1 fruit fly cellular context compared by ENCODE assay signal in the genomic region with DNA sequence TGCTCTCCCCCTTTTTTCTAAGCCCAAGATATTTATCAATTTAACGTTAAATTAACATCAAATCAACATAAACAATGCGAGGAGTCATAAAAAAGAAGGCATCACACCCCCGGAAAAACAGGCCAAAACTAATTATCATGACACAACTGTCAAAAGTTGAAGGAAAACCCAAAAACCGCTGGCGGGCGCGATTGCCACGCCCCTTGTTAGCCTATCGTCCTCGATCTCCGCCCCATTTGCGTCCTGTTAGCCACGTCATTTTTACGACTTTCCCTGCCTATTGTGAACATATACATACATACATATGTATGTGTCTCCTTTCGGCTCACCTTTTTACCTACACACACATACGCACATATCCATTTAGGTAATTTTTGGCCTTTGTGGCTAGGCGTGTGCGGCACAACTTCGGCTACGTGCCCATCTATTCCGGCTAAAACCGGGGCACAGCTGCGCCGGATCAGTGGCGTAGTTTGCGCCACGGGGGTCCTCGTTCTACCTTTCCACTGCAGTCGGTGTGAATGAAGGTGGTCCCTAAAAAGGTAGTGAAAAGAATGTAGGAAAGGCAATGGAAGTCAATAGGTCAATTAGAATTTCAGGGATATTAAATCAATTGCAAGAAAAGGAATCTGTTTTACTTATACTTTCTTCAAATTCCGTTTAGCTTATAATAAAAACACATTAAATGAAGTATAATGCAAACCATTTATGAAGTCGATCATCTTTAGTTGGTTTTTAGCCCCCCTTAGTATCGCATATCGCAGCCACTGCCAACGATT.
TF ChIP-seq lines count a peak whose summit lies in the region.

No protein-coding gene starts in this region.

TF ChIP-seq in whole organism, embryonic, 481 proteins besides CTCF, POLR2A, EP300 and RAD21 (continued from another document and continues in another):
- TF ChIP-seq nmo (GFP tag; optimal IDR thresholded peaks at IDR 0.05; lab: Kevin White, UChicago) (peak; percentile 32), CG7928 (GFP tag; optimal IDR thresholded peaks at IDR 0.05; lab: Kevin White, UChicago) (no peak), Taf1 (GFP tag; IDR thresholded peaks at IDR 0.05; lab: Robert Waterston, UW) (no peak), E2f1 (GFP tag; IDR thresholded peaks at IDR 0.05; lab: Robert Waterston, UW) (no peak), D19A (tag; optimal IDR thresholded peaks at IDR 0.05; lab: Kevin White, UChicago) (peak; percentile 61), BtbVII (GFP tag; optimal IDR thresholded peaks at IDR 0.05; lab: Kevin White, UChicago) (no peak), CG13775 (GFP tag; optimal IDR thresholded peaks at IDR 0.05; lab: Kevin White, UChicago) (peak; percentile 34), kni (GFP tag; optimal IDR thresholded peaks at IDR 0.05; lab: Kevin White, UChicago) (peak; percentile 93), dm (GFP tag; optimal IDR thresholded peaks at IDR 0.05; lab: Kevin White, UChicago) (no peak), PHDP (tag; optimal IDR thresholded peaks at IDR 0.05; lab: Kevin White, UChicago) (peak; percentile 39), wdn (GFP tag; IDR thresholded peaks at IDR 0.05; lab: Robert Waterston, UW) (no peak), CG15479 (GFP tag; optimal IDR thresholded peaks at IDR 0.05; lab: Kevin White, UChicago) (peak; percentile 85), psq (GFP tag; optimal IDR thresholded peaks at IDR 0.05; lab: Kevin White, UChicago) (no peak), Blimp-1 (GFP tag; optimal IDR thresholded peaks at IDR 0.05; lab: Kevin White, UChicago) (peak; percentile 37), CG31388 (GFP tag; optimal IDR thresholded peaks at IDR 0.05; lab: Kevin White, UChicago) (no peak), MESR4 (GFP tag; optimal IDR thresholded peaks at IDR 0.05; lab: Kevin White, UChicago) (no peak), kah (GFP tag; optimal IDR thresholded peaks at IDR 0.05; lab: Kevin White, UChicago) (no peak), Dfd (GFP tag; optimal IDR thresholded peaks at IDR 0.05; lab: Kevin White, UChicago) (no peak), CG10274 (GFP tag; optimal IDR thresholded peaks at IDR 0.05; lab: Kevin White, UChicago) (no peak), ranshi (GFP tag; IDR thresholded peaks at IDR 0.05; lab: Robert Waterston, UW) (no peak; the same call in 1 of the 2 replicates), fu2 (GFP tag; optimal IDR thresholded peaks at IDR 0.05; lab: Kevin White, UChicago) (peak; percentile 11), CG12769 (tag; optimal IDR thresholded peaks at IDR 0.05; lab: Kevin White, UChicago) (peak; percentile 2), Awh (GFP tag; IDR thresholded peaks at IDR 0.05; lab: Robert Waterston, UW) (no peak), Hr3 (GFP tag; optimal IDR thresholded peaks at IDR 0.05; lab: Kevin White, UChicago) (peak; percentile 45), CG17568 (GFP tag; optimal IDR thresholded peaks at IDR 0.05; lab: Kevin White, UChicago) (no peak), fd102C (GFP tag; optimal IDR thresholded peaks at IDR 0.05; lab: Kevin White, UChicago) (no peak), CG10431 (GFP tag; optimal IDR thresholded peaks at IDR 0.05; lab: Kevin White, UChicago) (no peak), prd (optimal IDR thresholded peaks at IDR 0.05; lab: Kevin White, UChicago) (no peak), prd (GFP tag; IDR thresholded peaks at IDR 0.05; lab: Robert Waterston, UW) (peak; percentile 56; the same call in 2 of the 3 replicates), ato (GFP tag; IDR thresholded peaks at IDR 0.05; lab: Robert Waterston, UW; ENCODE audit: partially characterized antibody) (no peak), Ssrp (tag; optimal IDR thresholded peaks at IDR 0.05; lab: Kevin White, UChicago) (peak; percentile 43), cg (GFP tag; optimal IDR thresholded peaks at IDR 0.05; lab: Kevin White, UChicago) (peak; percentile 60), CG8765 (GFP tag; IDR thresholded peaks at IDR 0.05; lab: Robert Waterston, UW) (no peak), CG31224 (GFP tag; IDR thresholded peaks at IDR 0.05; lab: Robert Waterston, UW) (no peak), CG6854 (GFP tag; optimal IDR thresholded peaks at IDR 0.05; lab: Kevin White, UChicago) (no peak), Nf-YB (GFP tag; optimal IDR thresholded peaks at IDR 0.05; lab: Kevin White, UChicago) (no peak), jigr1 (GFP tag; IDR thresholded peaks at IDR 0.05; lab: Robert Waterston, UW) (no peak), en (GFP tag; optimal IDR thresholded peaks at IDR 0.05; lab: Kevin White, UChicago) (no peak), Lpt (GFP tag; optimal IDR thresholded peaks at IDR 0.05; lab: Kevin White, UChicago) (no peak), CG3065 (GFP tag; optimal IDR thresholded peaks at IDR 0.05; lab: Kevin White, UChicago) (peak; percentile 72), odd (GFP tag; optimal IDR thresholded peaks at IDR 0.05; lab: Kevin White, UChicago) (peak; percentile 43), fd64A (GFP tag; optimal IDR thresholded peaks at IDR 0.05; lab: Kevin White, UChicago) (no peak), Doc3 (GFP tag; IDR thresholded peaks at IDR 0.05; lab: Robert Waterston, UW; ENCODE audit: partially characterized antibody) (no peak), Nf-YA (GFP tag; IDR thresholded peaks at IDR 0.05; lab: Robert Waterston, UW) (no peak), esg (GFP tag; conservative IDR thresholded peaks at IDR 0.05; lab: Robert Waterston, UW) (0 out of 2 replicates have a peak, but pooled peaks have one; percentile 30), CG16815 (GFP tag; optimal IDR thresholded peaks at IDR 0.05; lab: Kevin White, UChicago) (peak; percentile 45), CG34224 (GFP tag; IDR thresholded peaks at IDR 0.05; lab: Robert Waterston, UW; ENCODE audit: partially characterized antibody) (no peak), Pdp1 (GFP tag; optimal IDR thresholded peaks at IDR 0.05; lab: Kevin White, UChicago) (peak; percentile 28 to 44), NFAT (GFP tag; IDR thresholded peaks at IDR 0.05; lab: Robert Waterston, UW) (no peak), phol (tag; optimal IDR thresholded peaks at IDR 0.05; lab: Kevin White, UChicago) (peak; percentile 70), CG34422 (GFP tag; IDR thresholded peaks at IDR 0.05; lab: Robert Waterston, UW) (0 out of 3 replicates have a peak, but pooled peaks have one; percentile 20), eyg (GFP tag; optimal IDR thresholded peaks at IDR 0.05; lab: Kevin White, UChicago) (no peak), CG32772 (GFP tag; IDR thresholded peaks at IDR 0.05; lab: Robert Waterston, UW) (no peak), CG18764 (GFP tag; optimal IDR thresholded peaks at IDR 0.05; lab: Kevin White, UChicago) (peak; percentile 4), Dip3 (GFP tag; optimal IDR thresholded peaks at IDR 0.05; lab: Kevin White, UChicago) (no peak), H15 (GFP tag; IDR thresholded peaks at IDR 0.05; lab: Robert Waterston, UW) (0 out of 3 replicates have a peak, but pooled peaks have one; percentile 9), her (GFP tag; optimal IDR thresholded peaks at IDR 0.05; lab: Kevin White, UChicago) (no peak), CG16863 (GFP tag; optimal IDR thresholded peaks at IDR 0.05; lab: Kevin White, UChicago) (peak; percentile 51), Hr39 (optimal IDR thresholded peaks at IDR 0.05; lab: Kevin White, UChicago) (no peak), ken (GFP tag; IDR thresholded peaks at IDR 0.05; lab: Robert Waterston, UW) (no peak), fru (optimal IDR thresholded peaks at IDR 0.05; lab: Kevin White, UChicago) (no peak), CG1602 (GFP tag; optimal IDR thresholded peaks at IDR 0.05; lab: Kevin White, UChicago) (no peak), CoRest (tag; optimal IDR thresholded peaks at IDR 0.05; lab: Kevin White, UChicago) (peak; percentile 65), chm (GFP tag; IDR thresholded peaks at IDR 0.05; lab: Robert Waterston, UW) (no peak), abd-A (tag; optimal IDR thresholded peaks at IDR 0.05; lab: Kevin White, UChicago) (no peak), CG9727 (GFP tag; optimal IDR thresholded peaks at IDR 0.05; lab: Kevin White, UChicago) (peak; percentile 23), tll (GFP tag; optimal IDR thresholded peaks at IDR 0.05; lab: Kevin White, UChicago) (peak in 1 of 2 experiments; percentile 88), Side (GFP tag; optimal IDR thresholded peaks at IDR 0.05; lab: Kevin White, UChicago) (peak; percentile 14), CG15696 (tag; optimal IDR thresholded peaks at IDR 0.05; lab: Kevin White, UChicago) (peak; percentile 54), CG13424 (tag; optimal IDR thresholded peaks at IDR 0.05; lab: Kevin White, UChicago) (peak; percentile 58), CrebB (tag; optimal IDR thresholded peaks at IDR 0.05; lab: Kevin White, UChicago) (no peak), vfl (GFP tag; optimal IDR thresholded peaks at IDR 0.05; lab: Kevin White, UChicago) (peak; percentile 17), CG9817 (tag; optimal IDR thresholded peaks at IDR 0.05; lab: Kevin White, UChicago) (no peak), Sry-β (GFP tag; optimal IDR thresholded peaks at IDR 0.05; lab: Kevin White, UChicago) (no peak), CG15269 (tag; optimal IDR thresholded peaks at IDR 0.05; lab: Kevin White, UChicago) (peak; percentile 50), CG8089 (GFP tag; optimal IDR thresholded peaks at IDR 0.05; lab: Kevin White, UChicago) (no peak), CG2129 (GFP tag; IDR thresholded peaks at IDR 0.05; lab: Robert Waterston, UW; ENCODE audit: partially characterized antibody) (no peak), CG12299 (tag; optimal IDR thresholded peaks at IDR 0.05; lab: Kevin White, UChicago) (no peak), Trl (optimal IDR thresholded peaks at IDR 0.05; lab: Kevin White, UChicago) (no peak), Trl (GFP tag; optimal IDR thresholded peaks at IDR 0.05; lab: Kevin White, UChicago) (peak; percentile 9), gce (GFP tag; IDR thresholded peaks at IDR 0.05; lab: Robert Waterston, UW) (no peak), Rx (GFP tag; IDR thresholded peaks at IDR 0.05; lab: Robert Waterston, UW) (no peak), lilli (GFP tag; optimal IDR thresholded peaks at IDR 0.05; lab: Kevin White, UChicago) (peak; percentile 47), Dp (GFP tag; optimal IDR thresholded peaks at IDR 0.05; lab: Kevin White, UChicago) (no peak), chif (GFP tag; optimal IDR thresholded peaks at IDR 0.05; lab: Kevin White, UChicago) (peak; percentile 14 to 47), HLH3B (GFP tag; IDR thresholded peaks at IDR 0.05; lab: Robert Waterston, UW) (no peak), dmrt11E (tag; optimal IDR thresholded peaks at IDR 0.05; lab: Kevin White, UChicago) (peak; percentile 67), Stat92E (GFP tag; optimal IDR thresholded peaks at IDR 0.05; lab: Kevin White, UChicago) (no peak), HmgZ (tag; optimal IDR thresholded peaks at IDR 0.05; lab: Kevin White, UChicago) (no peak), Atf-2 (GFP tag; optimal IDR thresholded peaks at IDR 0.05; lab: Kevin White, UChicago) (no peak), sens (GFP tag; lab: Kevin White, UChicago) (peak; percentile 93), ATbp (GFP tag; optimal IDR thresholded peaks at IDR 0.05; lab: Kevin White, UChicago) (peak; percentile 15), CG31441 (GFP tag; IDR thresholded peaks at IDR 0.05; lab: Robert Waterston, UW) (peak; percentile 62), lbe (GFP tag; optimal IDR thresholded peaks at IDR 0.05; lab: Kevin White, UChicago) (no peak), bowl (GFP tag; IDR thresholded peaks at IDR 0.05; lab: Robert Waterston, UW) (no peak), ham (GFP tag; IDR thresholded peaks at IDR 0.05; lab: Robert Waterston, UW) (no peak), hb (GFP tag; IDR thresholded peaks at IDR 0.05; lab: Robert Waterston, UW; ENCODE audit: partially characterized antibody) (no peak), usp (GFP tag; optimal IDR thresholded peaks at IDR 0.05; lab: Kevin White, UChicago) (no peak), gfzf (GFP tag; optimal IDR thresholded peaks at IDR 0.05; lab: Kevin White, UChicago) (no peak), mirr (GFP tag; optimal IDR thresholded peaks at IDR 0.05; lab: Kevin White, UChicago) (no peak), Lim3 (GFP tag; IDR thresholded peaks at IDR 0.05; lab: Robert Waterston, UW) (no peak), gcm (GFP tag; optimal IDR thresholded peaks at IDR 0.05; lab: Kevin White, UChicago) (peak; percentile 24), pho (GFP tag; optimal IDR thresholded peaks at IDR 0.05; lab: Kevin White, UChicago) (no peak), pita (GFP tag; optimal IDR thresholded peaks at IDR 0.05; lab: Kevin White, UChicago) (no peak), ci (GFP tag; IDR thresholded peaks at IDR 0.05; lab: Robert Waterston, UW) (no peak), Sry-δ (GFP tag; optimal IDR thresholded peaks at IDR 0.05; lab: Kevin White, UChicago) (no peak), Poxn (GFP tag; IDR thresholded peaks at IDR 0.05; lab: Robert Waterston, UW) (no peak), h (optimal IDR thresholded peaks at IDR 0.05; lab: Kevin White, UChicago) (no peak), Usf (GFP tag; optimal IDR thresholded peaks at IDR 0.05; lab: Kevin White, UChicago) (peak; percentile 22), CG7839 (tag; optimal IDR thresholded peaks at IDR 0.05; lab: Kevin White, UChicago) (peak; percentile 69), CG4854 (GFP tag; optimal IDR thresholded peaks at IDR 0.05; lab: Kevin White, UChicago) (no peak), CG1529 (GFP tag; optimal IDR thresholded peaks at IDR 0.05; lab: Kevin White, UChicago) (peak; percentile 5), E2f2 (GFP tag; IDR thresholded peaks at IDR 0.05; lab: Robert Waterston, UW) (0 out of 2 replicates have a peak, but pooled peaks have one; percentile 8), bcd (GFP tag; optimal IDR thresholded peaks at IDR 0.05; lab: Kevin White, UChicago) (peak; percentile 32), scrt (GFP tag; optimal IDR thresholded peaks at IDR 0.05; lab: Kevin White, UChicago) (no peak), chn (GFP tag; optimal IDR thresholded peaks at IDR 0.05; lab: Kevin White, UChicago) (peak; percentile 61), Myb (GFP tag; optimal IDR thresholded peaks at IDR 0.05; lab: Kevin White, UChicago) (no peak), Oaz (GFP tag; IDR thresholded peaks at IDR 0.05; lab: Robert Waterston, UW) (no peak), Dll (GFP tag; IDR thresholded peaks at IDR 0.05; lab: Robert Waterston, UW; ENCODE audit: partially characterized antibody) (no peak), unc-4 (GFP tag; IDR thresholded peaks at IDR 0.05; lab: Robert Waterston, UW; ENCODE audit: partially characterized antibody) (no peak), Nf-YC (tag; optimal IDR thresholded peaks at IDR 0.05; lab: Kevin White, UChicago) (no peak), pnt (GFP tag; optimal IDR thresholded peaks at IDR 0.05; lab: Kevin White, UChicago) (peak; percentile 58), CG18619 (GFP tag; optimal IDR thresholded peaks at IDR 0.05; lab: Kevin White, UChicago) (peak; percentile 24), otp (GFP tag; IDR thresholded peaks at IDR 0.05; lab: Robert Waterston, UW) (no peak), Eip74EF (GFP tag; optimal IDR thresholded peaks at IDR 0.05; lab: Kevin White, UChicago) (no peak), Chrac-16 (GFP tag; optimal IDR thresholded peaks at IDR 0.05; lab: Kevin White, UChicago) (peak; percentile 39)
